Worm (Caenorhabditis elegans) whole organism, L2 larva: ENCODE data around the gene K09C8.8.

Experiments
- aly-2 ChIP-seq: fragments of 150-350 bp; optimal IDR thresholded peaks from 2 replicates; lab custom pipeline; 2014; ENCODE audit warnings: missing biosample characterization, missing genetic modification characterization
- ama-1 ChIP-seq: fragments of 150-350 bp; optimal IDR thresholded peaks from 2 replicates; lab custom pipeline; 2018; ENCODE audit warnings: inconsistent platforms
- crh-2 ChIP-seq: sonication (generic microtip); optimal IDR thresholded peaks from 2 replicates; lab custom pipeline; 2017; ENCODE audit warnings: missing biosample characterization, missing genetic modification characterization
- lin-13 ChIP-seq: fragments of 150-350 bp; optimal IDR thresholded peaks from 2 replicates; lab custom pipeline; 2014; ENCODE audit warnings: missing biosample characterization, missing genetic modification reagents, missing genetic modification characterization
- mab-5 ChIP-seq: fragments of 150-350 bp; optimal IDR thresholded peaks from 2 replicates; lab custom pipeline; 2014; ENCODE audit warnings: missing biosample characterization, missing genetic modification characterization
- nhr-21 ChIP-seq: fragments of 150-350 bp; optimal IDR thresholded peaks from 2 replicates; lab custom pipeline; 2014; ENCODE audit warnings: missing biosample characterization, missing genetic modification characterization
- nhr-237 ChIP-seq: fragments of 150-350 bp; optimal IDR thresholded peaks from 2 replicates; lab custom pipeline; 2014; ENCODE audit warnings: missing biosample characterization, missing genetic modification characterization
- skn-1 ChIP-seq: sonication (generic microtip); optimal IDR thresholded peaks from 2 replicates; lab custom pipeline; 2017; ENCODE audit warnings: missing biosample characterization, missing genetic modification characterization
- snpc-4 ChIP-seq: fragments of 150-350 bp; optimal IDR thresholded peaks from 2 replicates; lab custom pipeline; 2014; ENCODE audit warnings: missing biosample characterization, missing genetic modification characterization
- unc-39 ChIP-seq: fragments of 150-350 bp; optimal IDR thresholded peaks from 2 replicates; lab custom pipeline; 2014; ENCODE audit warnings: missing biosample characterization, missing genetic modification characterization
- zag-1 ChIP-seq: fragments of 150-350 bp; optimal IDR thresholded peaks from 2 replicates; lab custom pipeline; 2014; ENCODE audit warnings: missing biosample characterization, missing genetic modification characterization

Gene K09C8.8

DNA sequence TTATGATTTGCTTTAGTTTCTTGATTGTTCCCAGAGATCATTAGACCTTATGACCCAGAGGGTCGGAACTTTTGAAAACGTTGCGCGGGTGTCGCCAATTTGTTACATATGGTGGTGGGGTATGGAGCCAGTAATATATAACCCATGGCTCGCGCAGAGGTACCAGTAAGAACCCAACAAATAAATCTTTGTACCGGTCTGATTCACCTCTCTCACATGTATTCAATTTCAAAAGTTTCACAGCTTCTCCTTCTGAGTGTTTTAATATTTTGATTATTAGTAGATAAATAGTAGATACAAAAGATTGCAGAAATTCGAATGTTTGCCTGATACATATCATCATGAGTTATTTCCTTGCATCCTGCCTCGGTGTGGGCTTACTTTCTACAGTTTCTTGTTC is 45.4 kb downstream of the K09C8.8 start, which contains the start of gene egl-15:
Gene egl-15 (plus strand): TSS at position 301 of the 400 bp plus-strand sequence.
- TF ChIP-seq snpc-4 (tag; lab: Kevin White, UChicago) (no peak), skn-1 (no peak), nhr-21 (tag; lab: Kevin White, UChicago) (no peak), nhr-237 (no peak), aly-2 (tag; lab: Kevin White, UChicago) (no peak), unc-39 (tag; lab: Kevin White, UChicago) (no peak), lin-13 (GFP tag; lab: Kevin White, UChicago) (no peak), mab-5 (tag; lab: Kevin White, UChicago) (no peak), crh-2 (tag; lab: Kevin White, UChicago) (no peak), zag-1 (tag; lab: Kevin White, UChicago) (no peak), ama-1 (lab: Kevin White, UChicago) (no peak)
- TF ChIP-seq, all 48 proteins: peak for 0
